Fruit fly (Drosophila melanogaster): ENCODE results near the gene Hibch.

Hibch gene

DNA sequence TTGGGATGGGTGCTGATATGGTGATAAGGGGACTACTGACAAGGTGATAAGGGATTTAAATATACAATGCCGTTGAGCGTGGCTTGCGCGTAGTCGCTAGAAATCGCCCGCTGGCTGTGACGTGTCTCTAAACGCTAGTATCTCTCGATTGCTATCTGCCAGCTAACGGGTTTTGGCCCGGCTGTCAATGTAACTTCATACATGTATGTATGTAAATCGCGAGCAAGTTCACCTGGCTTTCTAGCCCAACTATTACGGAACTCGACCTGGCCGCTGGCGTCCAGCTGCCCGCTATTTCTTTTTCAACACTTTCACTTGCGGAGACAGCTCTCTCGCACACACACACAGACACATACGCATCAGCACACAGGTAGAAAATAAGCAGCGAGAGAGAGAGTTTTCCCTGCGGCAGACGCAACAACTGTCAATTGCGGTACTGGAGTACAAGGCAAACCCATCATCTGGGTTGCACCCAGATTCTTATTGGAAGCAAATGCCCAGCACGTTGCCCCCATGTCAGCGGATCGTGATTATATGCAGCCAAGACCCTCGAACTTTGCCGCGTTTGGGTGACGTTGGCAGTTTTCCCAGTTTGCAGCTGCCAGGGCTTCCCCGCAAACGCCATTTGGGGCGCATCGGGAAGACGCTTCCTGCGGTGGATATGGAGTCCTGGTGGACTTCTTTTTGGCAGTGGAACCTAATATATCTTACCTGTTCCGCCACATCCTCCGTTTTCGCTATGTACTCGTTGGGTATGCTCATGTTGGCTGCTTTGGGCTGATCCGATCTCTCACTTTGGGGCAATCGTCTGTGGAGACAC lies 11.6 kb upstream of the Hibch start (continued):
- no peak for TF ChIP-seq CG7372 (GFP tag; IDR thresholded peaks at IDR 0.05)
- no peak for TF ChIP-seq Max (GFP tag; optimal IDR thresholded peaks at IDR 0.05)
- no peak for TF ChIP-seq CG6765 (GFP tag; optimal IDR thresholded peaks at IDR 0.05)

DNA sequence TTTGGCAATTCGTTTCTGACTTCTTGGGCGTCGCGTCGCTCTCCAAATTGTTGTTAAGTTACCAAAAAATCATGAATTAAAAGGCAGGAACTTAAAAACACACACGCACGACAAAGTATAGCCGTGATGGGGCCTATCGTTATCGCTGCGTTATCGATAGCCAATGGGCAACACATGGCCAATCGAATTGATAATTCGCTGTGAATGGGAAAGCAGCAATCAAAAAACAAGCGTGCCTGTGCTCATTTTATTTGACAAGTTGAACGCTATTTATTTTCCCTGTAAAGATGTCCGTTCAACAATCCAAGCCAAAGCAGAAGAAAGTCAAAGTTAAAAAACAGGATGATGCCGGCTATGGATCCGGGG lies 11.0 kb upstream of the Hibch start, which contains the start of the genes Surf4 and CG31301:
TSS of gene Surf4 (minus strand) at position 159 of the 366 bp plus-strand sequence.
TSS of gene CG31301 (plus strand) at position 188 of the 366 bp plus-strand sequence.
- no peak for TF ChIP-seq CG4730 (GFP tag; IDR thresholded peaks at IDR 0.05)
- TF ChIP-seq vvl (GFP tag; IDR thresholded peaks at IDR 0.05), result 0 out of 2 replicates have a peak, but pooled peaks have one; percentile 29
- no peak for TF ChIP-seq pho (GFP tag; optimal IDR thresholded peaks at IDR 0.05)
- no peak for TF ChIP-seq dysf (GFP tag; IDR thresholded peaks at IDR 0.05)
- TF ChIP-seq CG10209 (GFP tag; optimal IDR thresholded peaks at IDR 0.05), result no peak
- TF ChIP-seq CG16779 (GFP tag; IDR thresholded peaks at IDR 0.05), result no peak
- no peak for TF ChIP-seq slou (GFP tag; optimal IDR thresholded peaks at IDR 0.05)
- TF ChIP-seq Nf-YB (GFP tag; optimal IDR thresholded peaks at IDR 0.05), result no peak
- no peak for TF ChIP-seq CG8281 (tag; optimal IDR thresholded peaks at IDR 0.05)
- no peak for TF ChIP-seq CG11696 (GFP tag; IDR thresholded peaks at IDR 0.05)
- no peak for TF ChIP-seq slp2 (GFP tag; optimal IDR thresholded peaks at IDR 0.05)
- no peak for TF ChIP-seq CG5245 (GFP tag; optimal IDR thresholded peaks at IDR 0.05)
- TF ChIP-seq ewg (GFP tag; optimal IDR thresholded peaks at IDR 0.05), result no peak
- peak; percentile 32 for TF ChIP-seq CG34376 (GFP tag; optimal IDR thresholded peaks at IDR 0.05)
- TF ChIP-seq CG4707 (GFP tag; optimal IDR thresholded peaks at IDR 0.05), result no peak
- TF ChIP-seq gcm2 (GFP tag; optimal IDR thresholded peaks at IDR 0.05), result no peak
- TF ChIP-seq amos (GFP tag; IDR thresholded peaks at IDR 0.05; ENCODE audit: partially characterized antibody), result peak; percentile 74
- no peak for TF ChIP-seq pros (GFP tag; optimal IDR thresholded peaks at IDR 0.05)
- no peak for TF ChIP-seq gem (tag; optimal IDR thresholded peaks at IDR 0.05)
- no peak for TF ChIP-seq tx (GFP tag; optimal IDR thresholded peaks at IDR 0.05)
- peak; percentile 26 for TF ChIP-seq CG7987 (GFP tag; optimal IDR thresholded peaks at IDR 0.05)
- no peak for TF ChIP-seq scrt (GFP tag; optimal IDR thresholded peaks at IDR 0.05)
- TF ChIP-seq CG14050 (GFP tag; IDR thresholded peaks at IDR 0.05), result no peak
- TF ChIP-seq tap (tag; optimal IDR thresholded peaks at IDR 0.05), result no peak
- no peak for TF ChIP-seq Bdp1 (GFP tag; optimal IDR thresholded peaks at IDR 0.05)
- TF ChIP-seq abd-A (tag; optimal IDR thresholded peaks at IDR 0.05), result no peak
- no peak for TF ChIP-seq Usf (GFP tag; optimal IDR thresholded peaks at IDR 0.05)
- no peak for TF ChIP-seq en (GFP tag; optimal IDR thresholded peaks at IDR 0.05)
- no peak for TF ChIP-seq lbe (GFP tag; optimal IDR thresholded peaks at IDR 0.05)
- TF ChIP-seq pita (GFP tag; optimal IDR thresholded peaks at IDR 0.05), result no peak
- no peak for TF ChIP-seq nau (GFP tag; optimal IDR thresholded peaks at IDR 0.05)
- no peak for TF ChIP-seq yki (optimal IDR thresholded peaks at IDR 0.05)
- no peak for TF ChIP-seq Eip74EF (GFP tag; optimal IDR thresholded peaks at IDR 0.05)
- TF ChIP-seq CG1529 (GFP tag; optimal IDR thresholded peaks at IDR 0.05), result no peak
- TF ChIP-seq tup (GFP tag; optimal IDR thresholded peaks at IDR 0.05), result no peak
- TF ChIP-seq Side (GFP tag; optimal IDR thresholded peaks at IDR 0.05), result no peak
- peak; percentile 91 for TF ChIP-seq CG2116 (GFP tag; optimal IDR thresholded peaks at IDR 0.05)
- peak; percentile 53; the same call in 2 of the 3 replicates for TF ChIP-seq Doc3 (GFP tag; IDR thresholded peaks at IDR 0.05; ENCODE audit: partially characterized antibody)
- TF ChIP-seq twi (tag; optimal IDR thresholded peaks at IDR 0.05), result peak; percentile 26
- peak; percentile 91 for TF ChIP-seq Dref (GFP tag; IDR thresholded peaks at IDR 0.05)
- TF ChIP-seq CG6854 (GFP tag; optimal IDR thresholded peaks at IDR 0.05), result no peak
- TF ChIP-seq NK7.1 (GFP tag; optimal IDR thresholded peaks at IDR 0.05), result no peak
- TF ChIP-seq Elba2 (GFP tag; optimal IDR thresholded peaks at IDR 0.05), result no peak
- no peak for TF ChIP-seq NFAT (GFP tag; IDR thresholded peaks at IDR 0.05)
- peak; percentile 29 for TF ChIP-seq trem (tag; optimal IDR thresholded peaks at IDR 0.05)
- TF ChIP-seq pnt (GFP tag; optimal IDR thresholded peaks at IDR 0.05), result no peak
